Fruit fly (Drosophila melanogaster) whole organism, adult: ENCODE data around the gene CG18558.

Experiments
- CG11617 ChIP-seq: fragments of 200-800 bp; sonication (Bioruptor generic); optimal IDR thresholded peaks from 2 replicates; lab custom pipeline; 2017; ENCODE audit warnings: mild to moderate bottlenecking, missing biosample characterization, missing genetic modification reagents, missing genetic modification characterization
- CG33017 ChIP-seq: fragments of 200-800 bp; sonication (Bioruptor generic); optimal IDR thresholded peaks from 2 replicates; lab custom pipeline; 2018; ENCODE audit warnings: missing biosample characterization, mild to moderate bottlenecking, missing genetic modification characterization, moderate library complexity
- CG5204 ChIP-seq: fragments of 200-800 bp; sonication (Bioruptor generic); optimal IDR thresholded peaks from 2 replicates; lab custom pipeline; 2016; ENCODE audit warnings: missing biosample characterization, missing genetic modification characterization
- CG7045 ChIP-seq: fragments of 200-800 bp; sonication (Bioruptor generic); optimal IDR thresholded peaks from 2 replicates; lab custom pipeline; 2017; ENCODE audit warnings: missing biosample characterization, mild to moderate bottlenecking, missing genetic modification characterization
- bab1 ChIP-seq: fragments of 200-800 bp; sonication (Bioruptor generic); optimal IDR thresholded peaks from 3 replicates; lab custom pipeline; 2019; ENCODE audit warnings: missing biosample characterization, mild to moderate bottlenecking, missing genetic modification characterization, moderate library complexity
- cnc ChIP-seq, 2 experiments: fragments of >200 bp; optimal IDR thresholded peaks; 2 replicates each; lab custom pipeline; 2017
- kay ChIP-seq: fragments of 200-800 bp; sonication (Bioruptor generic); peaks from one replicate; lab custom pipeline; 2016; ENCODE audit warnings: missing biosample characterization, missing genetic modification characterization, borderline replicate concordance
- pad ChIP-seq: fragments of 200-800 bp; sonication (Bioruptor generic); optimal IDR thresholded peaks from 3 replicates; lab custom pipeline; 2017; ENCODE audit warnings: missing biosample characterization, missing genetic modification characterization, mild to moderate bottlenecking, moderate library complexity, missing genetic modification reagents
- tj ChIP-seq: fragments of 200-800 bp; sonication (Bioruptor generic); optimal IDR thresholded peaks from 3 replicates; lab custom pipeline; 2017; ENCODE audit warnings: missing biosample characterization, mild to moderate bottlenecking, missing genetic modification characterization, moderate library complexity

DNA sequence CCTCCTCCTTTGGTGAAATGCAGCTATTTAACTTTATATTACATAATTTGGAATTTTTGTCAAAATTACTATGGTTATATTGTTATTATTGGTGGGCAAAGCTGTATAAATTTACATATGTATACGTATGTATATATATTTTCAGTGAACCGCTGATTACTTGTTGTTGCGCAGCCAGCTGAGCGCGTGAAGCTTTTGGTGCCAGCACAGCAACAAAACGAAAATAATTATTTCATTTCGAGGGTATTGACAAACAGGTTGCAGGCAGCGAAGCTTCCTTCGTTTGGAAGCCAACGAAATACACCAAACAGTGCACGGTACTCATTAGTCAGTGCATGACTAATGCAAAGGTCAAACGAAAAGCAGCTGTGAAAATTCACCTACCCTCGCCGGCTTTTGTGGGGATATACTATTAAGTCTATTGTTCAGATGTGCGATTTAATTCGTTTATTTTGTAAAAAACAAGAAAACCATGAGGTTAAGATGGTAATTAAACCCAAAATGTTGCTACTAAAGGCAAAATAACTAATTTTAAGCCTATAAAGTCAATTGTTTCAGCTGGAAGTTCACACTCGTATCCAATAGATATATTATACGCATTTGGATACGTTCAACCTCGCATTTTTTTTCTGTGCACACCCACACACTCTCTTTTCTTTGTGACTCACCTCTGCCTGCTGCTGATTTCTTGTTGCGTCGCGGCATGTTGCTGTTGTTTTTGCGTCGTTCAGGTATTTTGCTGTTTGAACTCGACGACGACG, 28.8 kb upstream of the CG18558 start:
- no peak for TF ChIP-seq cnc (optimal IDR thresholded peaks at IDR 0.05; lab: Kevin White, UChicago)
- TF ChIP-seq pad (GFP tag; lab: Kevin White, UChicago): no peak
- TF ChIP-seq CG5204: no peak
- peak; percentile 96 for TF ChIP-seq kay
- TF ChIP-seq CG33017: peak; percentile 50
- TF ChIP-seq CG7045 (GFP tag; lab: Kevin White, UChicago): no peak
- TF ChIP-seq bab1 (GFP tag; lab: Kevin White, UChicago): no peak
- TF ChIP-seq tj (GFP tag; lab: Kevin White, UChicago): peak; percentile 16
- peak; percentile 45 for TF ChIP-seq CG11617 (GFP tag; lab: Kevin White, UChicago)
